Worm (Caenorhabditis elegans): ENCODE results near the gene Y82E9BR.17.
A peak's percentile ranks its signal among the peaks of the same experiment; 100 is the strongest.

Gene Y82E9BR.17

ce11 chrIII:1427126-1427525 is 28.4 kb downstream of the Y82E9BR.17 start, which contains the start of gene lelo-2:
Gene lelo-2, minus strand, starts transcription at chrIII:1427226.
- TF ChIP-seq aha-1 (tag) (peak; percentile 27), pqm-1 (tag; optimal IDR thresholded peaks at IDR 0.05) (no peak)

DNA sequence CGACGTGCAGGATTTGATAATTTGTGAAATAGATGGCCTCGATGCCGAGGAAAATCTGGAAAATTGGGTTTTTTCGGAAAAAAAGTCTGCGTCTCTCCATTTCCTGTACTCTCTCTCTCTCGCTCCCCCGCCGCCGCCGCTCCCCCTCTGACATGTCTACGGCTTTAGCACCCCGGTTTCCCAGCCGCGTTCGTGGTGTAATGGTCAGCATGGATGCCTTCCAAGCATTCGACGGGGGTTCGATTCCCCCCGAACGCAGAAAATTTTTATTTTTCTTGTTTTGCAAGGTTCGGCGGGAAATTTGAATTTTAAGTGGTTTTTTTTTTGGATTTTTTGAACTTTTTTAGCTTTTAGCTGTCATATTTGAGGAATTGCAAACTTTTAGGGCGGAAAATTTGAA is 31.3 kb downstream of the Y82E9BR.17 start:
- TF ChIP-seq attf-4 (tag; optimal IDR thresholded peaks at IDR 0.05) (no peak), daf-16 (GFP tag; optimal IDR thresholded peaks at IDR 0.05) (peak; percentile 37 to 52), daf-16 (tag; optimal IDR thresholded peaks at IDR 0.05) (peak; percentile 58), vab-7 (GFP tag; IDR thresholded peaks at IDR 0.05) (peak; percentile 88), daf-8 (GFP tag; IDR thresholded peaks at IDR 0.05) (no peak), mes-2 (tag; optimal IDR thresholded peaks at IDR 0.05; ENCODE audit: poor library complexity, severe bottlenecking) (peak; percentile 81), T20F7.1 (GFP tag; optimal IDR thresholded peaks at IDR 0.05) (peak; percentile 19), nhr-10 (tag; optimal IDR thresholded peaks at IDR 0.05) (no peak), R02D3.7 (tag; optimal IDR thresholded peaks at IDR 0.05) (no peak), nhr-77 (tag; optimal IDR thresholded peaks at IDR 0.05) (peak; percentile 39), ztf-11 (tag; optimal IDR thresholded peaks at IDR 0.05) (no peak), lin-39 (tag; optimal IDR thresholded peaks at IDR 0.05) (no peak), F49E8.2 (tag; optimal IDR thresholded peaks at IDR 0.05; ENCODE audit: borderline replicate concordance) (peak; percentile 43), zip-11 (GFP tag; IDR thresholded peaks at IDR 0.05) (no peak), nhr-111 (GFP tag; optimal IDR thresholded peaks at IDR 0.05) (peak; percentile 77), ceh-62 (tag; optimal IDR thresholded peaks at IDR 0.05) (no peak), lin-38 (GFP tag; IDR thresholded peaks at IDR 0.05) (peak; percentile 87), lin-29 (GFP tag; IDR thresholded peaks at IDR 0.05) (no peak), sdz-12 (GFP tag; optimal IDR thresholded peaks at IDR 0.05) (peak; percentile 52), unc-62 (GFP tag; optimal IDR thresholded peaks at IDR 0.05 in 1 of 2) (no peak), unc-62 (tag; optimal IDR thresholded peaks at IDR 0.05) (no peak), spr-1 (tag; optimal IDR thresholded peaks at IDR 0.05) (peak; percentile 75), skn-1 (tag; optimal IDR thresholded peaks at IDR 0.05) (no peak), aly-2 (tag; optimal IDR thresholded peaks at IDR 0.05) (no peak), unc-39 (tag; optimal IDR thresholded peaks at IDR 0.05) (no peak), zag-1 (tag; optimal IDR thresholded peaks at IDR 0.05) (no peak), mep-1 (tag; optimal IDR thresholded peaks at IDR 0.05) (peak; percentile 76), ctbp-1 (GFP tag; IDR thresholded peaks at IDR 0.05) (peak; percentile 76), nhr-11 (tag; optimal IDR thresholded peaks at IDR 0.05) (peak; percentile 53), nhr-102 (tag; optimal IDR thresholded peaks at IDR 0.05) (peak; percentile 54), nhr-41 (GFP tag; IDR thresholded peaks at IDR 0.05) (peak; percentile 85; the same call in 1 of the 2 replicates), fkh-10 (GFP tag; optimal IDR thresholded peaks at IDR 0.05) (peak; percentile 56), spr-3 (GFP tag; optimal IDR thresholded peaks at IDR 0.05) (peak; percentile 69), nhr-42 (GFP tag; IDR thresholded peaks at IDR 0.05) (peak; percentile 70), nhr-28 (tag; optimal IDR thresholded peaks at IDR 0.05) (no peak), mdl-1 (tag; optimal IDR thresholded peaks at IDR 0.05) (peak in 1 of 2 experiments; percentile 26), ceh-82 (tag; optimal IDR thresholded peaks at IDR 0.05) (no peak), F37D6.2 (tag; optimal IDR thresholded peaks at IDR 0.05) (peak; percentile 45), lsy-2 (tag; optimal IDR thresholded peaks at IDR 0.05) (peak; percentile 43 to 79), jun-1 (tag; optimal IDR thresholded peaks at IDR 0.05) (no peak), madf-5 (GFP tag; IDR thresholded peaks at IDR 0.05) (peak; percentile 87 to 96), ama-1 (optimal IDR thresholded peaks at IDR 0.05) (no peak), ceh-32 (tag; optimal IDR thresholded peaks at IDR 0.05; ENCODE audit: poor library complexity) (no peak), hmg-1.1 (GFP tag; IDR thresholded peaks at IDR 0.05) (peak; percentile 91), ceh-20 (GFP tag; IDR thresholded peaks at IDR 0.05) (peak; percentile 80), ZK546.5 (tag; optimal IDR thresholded peaks at IDR 0.05) (no peak), ces-1 (GFP tag; optimal IDR thresholded peaks at IDR 0.05) (no peak), zfp-2 (tag; optimal IDR thresholded peaks at IDR 0.05) (peak; percentile 67), nhr-6 (tag; optimal IDR thresholded peaks at IDR 0.05) (no peak), lin-1 (GFP tag; IDR thresholded peaks at IDR 0.05) (peak; percentile 80)
